Worm (Caenorhabditis elegans): ENCODE results near the gene F19H6.5.

F19H6.5 gene

ce11 chrX:12337846-12338490 is 26.7 kb downstream of the F19H6.5 start, which contains the start of gene srd-44 (continued):
- no peak for TF ChIP-seq lin-13 (GFP tag; optimal IDR thresholded peaks at IDR 0.05)
- peak; percentile 73; the same call in 1 of the 2 replicates for TF ChIP-seq pha-4 (GFP tag; IDR thresholded peaks at IDR 0.05)
- no peak for TF ChIP-seq pha-4 (tag; optimal IDR thresholded peaks at IDR 0.05)
- no peak for TF ChIP-seq hmg-1.1 (GFP tag; IDR thresholded peaks at IDR 0.05)
- no peak for TF ChIP-seq mes-2 (tag; optimal IDR thresholded peaks at IDR 0.05; ENCODE audit: poor library complexity, severe bottlenecking)
- peak; percentile 43 for TF ChIP-seq nhr-48 (tag; optimal IDR thresholded peaks at IDR 0.05)
- 0 out of 2 replicates have a peak, but pooled peaks have one; percentile 21 for TF ChIP-seq dmd-9 (GFP tag; IDR thresholded peaks at IDR 0.05)
- no peak for TF ChIP-seq F26F4.8 (GFP tag; conservative IDR thresholded peaks at IDR 0.05)
- TF ChIP-seq dmd-8 (GFP tag; IDR thresholded peaks at IDR 0.05), result no peak
- no peak; the same call in none of the 2 replicates for TF ChIP-seq dmd-6 (GFP tag; IDR thresholded peaks at IDR 0.05)
- TF ChIP-seq duxl-1 (tag; optimal IDR thresholded peaks at IDR 0.05; ENCODE audit: poor library complexity), result peak; percentile 39
- no peak for TF ChIP-seq egl-27 (tag; optimal IDR thresholded peaks at IDR 0.05)

DNA sequence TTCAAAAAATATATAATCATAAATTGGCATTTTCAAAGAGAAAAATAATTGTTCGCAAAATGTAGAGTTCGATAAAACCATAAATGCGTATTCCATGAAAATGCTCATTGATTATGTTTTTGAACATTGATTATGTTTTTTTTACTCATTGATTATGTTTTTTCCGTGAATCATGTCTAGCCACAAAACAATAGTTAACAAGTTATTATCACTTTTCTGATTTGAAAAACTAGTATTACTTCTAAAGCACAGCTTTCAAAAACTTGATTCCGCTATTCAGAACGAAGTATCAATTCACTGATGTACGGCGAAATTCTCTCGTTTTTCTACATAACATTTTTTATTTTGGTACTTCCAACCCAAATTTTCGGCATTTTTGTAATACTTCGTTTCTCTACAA is 28.9 kb downstream of the F19H6.5 start, which contains the start of gene srd-48:
srd-48 (plus strand) TSS at position 301 of the 400 bp plus-strand sequence.
- TF ChIP-seq nhr-42 (GFP tag; IDR thresholded peaks at IDR 0.05) (no peak), Y48G9A.11 (GFP tag; IDR thresholded peaks at IDR 0.05) (no peak), hlh-30 (tag; optimal IDR thresholded peaks at IDR 0.05; ENCODE audit: insufficient read depth) (no peak), F10B5.3 (tag; optimal IDR thresholded peaks at IDR 0.05) (no peak), lim-7 (GFP tag; IDR thresholded peaks at IDR 0.05) (no peak), cey-2 (tag; optimal IDR thresholded peaks at IDR 0.05; ENCODE audit: borderline replicate concordance, insufficient read depth) (no peak), ces-1 (GFP tag; optimal IDR thresholded peaks at IDR 0.05) (no peak), lin-13 (GFP tag; optimal IDR thresholded peaks at IDR 0.05) (no peak), daf-12 (tag; optimal IDR thresholded peaks at IDR 0.05) (no peak), hlh-11 (tag; optimal IDR thresholded peaks at IDR 0.05) (no peak), zfp-3 (GFP tag; conservative IDR thresholded peaks at IDR 0.05) (no peak)

ce11 chrX:12333479-12333878 is 31.2 kb downstream of the F19H6.5 start, which contains the start of gene srd-47:
srd-47 (plus strand) TSS chrX:12333642.
- peak in 1 of 2 experiments; percentile 56 for TF ChIP-seq unc-62 (GFP tag; optimal IDR thresholded peaks at IDR 0.05 in 1 of 2)
- no peak for TF ChIP-seq unc-62 (tag; optimal IDR thresholded peaks at IDR 0.05)
- TF ChIP-seq lir-3 (tag; optimal IDR thresholded peaks at IDR 0.05), result no peak

ce11 chrX:12331795-12332194 is 32.9 kb downstream of the F19H6.5 start, which contains the start of gene srd-46:
srd-46 (plus strand) TSS chrX:12332095.
- TF ChIP-seq nhr-28 (tag; optimal IDR thresholded peaks at IDR 0.05) (no peak), tag-97 (GFP tag; IDR thresholded peaks at IDR 0.05) (no peak), F49E8.2 (tag; optimal IDR thresholded peaks at IDR 0.05; ENCODE audit: borderline replicate concordance) (no peak)

DNA sequence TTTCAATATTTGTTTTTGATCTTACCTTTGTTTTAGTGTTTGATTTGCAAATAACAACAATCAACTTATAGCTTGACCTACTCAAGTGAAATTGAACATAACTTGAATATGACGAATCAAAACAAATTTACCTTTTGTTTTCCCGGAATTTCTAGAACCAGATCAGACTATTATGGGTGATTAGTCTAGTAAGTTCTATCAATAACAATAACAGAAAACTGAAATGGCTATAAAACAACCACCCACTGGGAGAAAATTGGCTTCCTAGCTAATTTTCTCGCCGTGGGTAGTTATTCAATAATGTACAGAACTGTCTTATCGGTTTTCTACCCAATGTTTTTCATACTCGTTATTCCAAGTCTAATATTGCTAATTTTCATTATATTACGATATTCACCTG is 36.0 kb downstream of the F19H6.5 start, which contains the start of gene srd-45:
srd-45 (plus strand) TSS at position 301 of the 400 bp plus-strand sequence.
- TF ChIP-seq unc-62 (GFP tag; optimal IDR thresholded peaks at IDR 0.05 in 1 of 2) (peak in 1 of 2 experiments; percentile 7), unc-62 (tag; optimal IDR thresholded peaks at IDR 0.05) (no peak), R02D3.7 (tag; optimal IDR thresholded peaks at IDR 0.05) (no peak)

- no peak for TF ChIP-seq arid-1 (GFP tag; conservative IDR thresholded peaks at IDR 0.05)
- TF ChIP-seq daf-19 (GFP tag; conservative IDR thresholded peaks at IDR 0.05), result no peak
- TF ChIP-seq nhr-41 (GFP tag; IDR thresholded peaks at IDR 0.05), result no peak
- TF ChIP-seq egl-27 (tag; optimal IDR thresholded peaks at IDR 0.05), result no peak
- no peak for TF ChIP-seq Y48G9A.11 (GFP tag; IDR thresholded peaks at IDR 0.05)
- no peak for TF ChIP-seq ceh-44 (GFP tag; IDR thresholded peaks at IDR 0.05)
- no peak for TF ChIP-seq lin-39 (tag; optimal IDR thresholded peaks at IDR 0.05)
- no peak for TF ChIP-seq nhr-25 (tag; optimal IDR thresholded peaks at IDR 0.05; ENCODE audit: borderline replicate concordance, insufficient read depth)
- no peak for TF ChIP-seq zip-11 (GFP tag; IDR thresholded peaks at IDR 0.05)
- no peak for TF ChIP-seq nhr-11 (tag; optimal IDR thresholded peaks at IDR 0.05)
Observed at ce11 chrX:12326424-12326823, 38.3 kb downstream of the F19H6.5 start, which contains the start of gene srd-41. srd-41 (plus strand) TSS chrX:12326724.
